Fruit fly (Drosophila melanogaster): ENCODE data around the gene CG17110.

CG17110 gene

DNA sequence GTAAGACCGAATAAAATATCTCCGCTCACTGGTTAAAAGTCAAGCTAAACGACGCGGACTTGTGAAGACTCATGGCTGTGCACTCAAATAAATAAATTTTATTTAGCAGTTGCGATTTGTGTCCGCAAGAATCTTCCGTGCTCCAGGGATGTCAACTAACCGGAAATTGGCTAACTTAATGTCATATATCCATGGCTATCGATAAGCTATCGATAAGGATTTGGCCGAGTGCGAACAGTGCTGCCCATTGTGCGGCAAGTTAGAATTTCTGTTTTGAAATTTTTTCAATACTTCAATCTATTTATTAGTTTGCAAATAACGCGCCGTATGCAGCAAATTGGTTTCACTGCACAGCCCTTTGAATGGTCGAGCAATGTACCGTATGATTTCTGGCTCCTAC, 37.6 kb upstream of the CG17110 start, which contains the start of gene p53 (continued):
- peak; percentile 40 for TF ChIP-seq pum (GFP tag; optimal IDR thresholded peaks at IDR 0.05)
- peak; percentile 56 for TF ChIP-seq CG11398 (GFP tag; optimal IDR thresholded peaks at IDR 0.05)
- TF ChIP-seq Mes4 (GFP tag; optimal IDR thresholded peaks at IDR 0.05) = peak; percentile 82
- TF ChIP-seq BtbVII (GFP tag; optimal IDR thresholded peaks at IDR 0.05) = peak; percentile 79
- TF ChIP-seq gcm (GFP tag; optimal IDR thresholded peaks at IDR 0.05) = peak; percentile 17
- peak; percentile 66 for TF ChIP-seq CG31365 (tag; optimal IDR thresholded peaks at IDR 0.05)
- TF ChIP-seq E2f2 (GFP tag; IDR thresholded peaks at IDR 0.05) = peak; percentile 91
- TF ChIP-seq cg (GFP tag; optimal IDR thresholded peaks at IDR 0.05) = no peak
- peak; percentile 22 for TF ChIP-seq salm (tag; optimal IDR thresholded peaks at IDR 0.05)
- no peak; the same call in 1 of the 2 replicates for TF ChIP-seq CG2129 (GFP tag; IDR thresholded peaks at IDR 0.05; ENCODE audit: partially characterized antibody)
- peak; percentile 57 for TF ChIP-seq Fer2 (tag; optimal IDR thresholded peaks at IDR 0.05)
- TF ChIP-seq usp (GFP tag; optimal IDR thresholded peaks at IDR 0.05) = no peak
- TF ChIP-seq bigmax (GFP tag; optimal IDR thresholded peaks at IDR 0.05) = peak; percentile 52
- TF ChIP-seq CG2202 (tag; optimal IDR thresholded peaks at IDR 0.05) = peak; percentile 60
- peak; percentile 55 for TF ChIP-seq row (GFP tag; IDR thresholded peaks at IDR 0.05)
- TF ChIP-seq CG2875 (GFP tag; optimal IDR thresholded peaks at IDR 0.05) = peak; percentile 72
- peak; percentile 44; the same call in 1 of the 3 replicates for TF ChIP-seq CG7963 (GFP tag; IDR thresholded peaks at IDR 0.05; ENCODE audit: partially characterized antibody)
- peak; percentile 44 for TF ChIP-seq CG8290 (GFP tag; optimal IDR thresholded peaks at IDR 0.05)
- peak; percentile 17 to 91 for TF ChIP-seq CG8290 (tag; optimal IDR thresholded peaks at IDR 0.05)
- no peak for TF ChIP-seq hkb (optimal IDR thresholded peaks at IDR 0.05)
- peak; percentile 64 for TF ChIP-seq hkb (GFP tag; IDR thresholded peaks at IDR 0.05)
- TF ChIP-seq CTCF (GFP tag; optimal IDR thresholded peaks at IDR 0.05) = peak; percentile 54
- TF ChIP-seq esg (GFP tag; conservative IDR thresholded peaks at IDR 0.05) = no peak
- TF ChIP-seq CG4820 (GFP tag; optimal IDR thresholded peaks at IDR 0.05) = peak; percentile 40
- TF ChIP-seq slp2 (GFP tag; optimal IDR thresholded peaks at IDR 0.05) = peak; percentile 64
- TF ChIP-seq CG11695 (GFP tag; IDR thresholded peaks at IDR 0.05) = no peak
- peak; percentile 38 for TF ChIP-seq CG3838 (GFP tag; optimal IDR thresholded peaks at IDR 0.05)
- no peak for TF ChIP-seq fru (optimal IDR thresholded peaks at IDR 0.05)
- peak; percentile 52 for TF ChIP-seq zen (tag; optimal IDR thresholded peaks at IDR 0.05)
- TF ChIP-seq CG10654 (GFP tag; optimal IDR thresholded peaks at IDR 0.05) = peak; percentile 65
- no peak for TF ChIP-seq gt (GFP tag; IDR thresholded peaks at IDR 0.05)
- TF ChIP-seq Med (GFP tag) = peak; percentile 98
- TF ChIP-seq stc (GFP tag; IDR thresholded peaks at IDR 0.05) = peak; percentile 76
- TF ChIP-seq Asciz (GFP tag; optimal IDR thresholded peaks at IDR 0.05) = peak; percentile 74
- TF ChIP-seq bab2 (GFP tag; optimal IDR thresholded peaks at IDR 0.05) = peak; percentile 41
- TF ChIP-seq Gug (GFP tag; IDR thresholded peaks at IDR 0.05) = no peak
- peak; percentile 73 for TF ChIP-seq CG12659 (GFP tag; optimal IDR thresholded peaks at IDR 0.05)
- TF ChIP-seq E2f1 (GFP tag; IDR thresholded peaks at IDR 0.05) = 0 out of 2 replicates have a peak, but pooled peaks have one; percentile 20
- peak; percentile 30 for TF ChIP-seq CG4282 (GFP tag; optimal IDR thresholded peaks at IDR 0.05)
- TF ChIP-seq pnt (GFP tag; optimal IDR thresholded peaks at IDR 0.05) = no peak
- peak; percentile 84 for TF ChIP-seq CG1233 (GFP tag; optimal IDR thresholded peaks at IDR 0.05)
- peak; percentile 37; the same call in 1 of the 2 replicates for TF ChIP-seq ap (GFP tag; IDR thresholded peaks at IDR 0.05)
- peak; percentile 57; the same call in 1 of the 2 replicates for TF ChIP-seq tna (GFP tag; IDR thresholded peaks at IDR 0.05; ENCODE audit: partially characterized antibody)
- peak; percentile 74 for TF ChIP-seq onecut (GFP tag; IDR thresholded peaks at IDR 0.05)
- TF ChIP-seq CG2678 (tag; optimal IDR thresholded peaks at IDR 0.05) = peak; percentile 55
- peak; percentile 63 for TF ChIP-seq Lhr (GFP tag; optimal IDR thresholded peaks at IDR 0.05)
- TF ChIP-seq Vsx1 (GFP tag; optimal IDR thresholded peaks at IDR 0.05) = peak; percentile 81
- peak; percentile 87 for TF ChIP-seq CG11247 (GFP tag; IDR thresholded peaks at IDR 0.05)
- peak; percentile 67 for TF ChIP-seq CG30431 (GFP tag; optimal IDR thresholded peaks at IDR 0.05)
- peak; percentile 64 for TF ChIP-seq CG6683 (GFP tag; optimal IDR thresholded peaks at IDR 0.05)
- TF ChIP-seq PHDP (tag; optimal IDR thresholded peaks at IDR 0.05) = peak; percentile 79
- TF ChIP-seq CG10321 (GFP tag; IDR thresholded peaks at IDR 0.05) = peak; percentile 46; the same call in 1 of the 2 replicates
- TF ChIP-seq emc (GFP tag; optimal IDR thresholded peaks at IDR 0.05) = peak; percentile 69

Data from whole organism, embryonic.